Worm (Caenorhabditis elegans) whole organism, L4/young adult: ENCODE results near the gene sulp-5.

Source experiments
- W03F9.2 ChIP-seq: fragments of 150-350 bp; optimal IDR thresholded peaks from 2 replicates; lab custom pipeline; 2014; ENCODE audit warnings: missing biosample characterization, missing genetic modification characterization
- dao-5 ChIP-seq: sonication (generic microtip); optimal IDR thresholded peaks from 2 replicates; lab custom pipeline; 2016; ENCODE audit warnings: missing genotype, missing genetic modification characterization, moderate library complexity, missing compliant biosample characterization
- him-1 ChIP-seq: sonication (generic microtip); optimal IDR thresholded peaks from 2 replicates; lab custom pipeline; 2016; ENCODE audit warnings: missing genotype, missing genetic modification reagents, missing genetic modification characterization, missing compliant biosample characterization

Gene sulp-5

ce11 chrV:11927346-11927745, 47.5 kb downstream of the sulp-5 start, which contains the start of gene osm-6:
TSS of gene osm-6 (minus strand) at chrV:11927446.
- no peak for TF ChIP-seq dao-5 (tag; lab: Kevin White, UChicago)
- no peak for TF ChIP-seq him-1 (tag; lab: Kevin White, UChicago)
- TF ChIP-seq W03F9.2 (tag; lab: Kevin White, UChicago): no peak

- no peak for TF ChIP-seq W03F9.2 (tag; lab: Kevin White, UChicago)
- TF ChIP-seq him-1 (tag; lab: Kevin White, UChicago): no peak
- TF ChIP-seq dao-5 (tag; lab: Kevin White, UChicago): no peak
Measured at ce11 chrV:11929046-11929590, 49.3 kb downstream of the sulp-5 start, which contains the start of gene F58H1.2. TSS of gene F58H1.2 (plus strand) at chrV:11929096.
